Worm (Caenorhabditis elegans): Measurements from ENCODE around the gene tofu-7.

tofu-7 gene

DNA sequence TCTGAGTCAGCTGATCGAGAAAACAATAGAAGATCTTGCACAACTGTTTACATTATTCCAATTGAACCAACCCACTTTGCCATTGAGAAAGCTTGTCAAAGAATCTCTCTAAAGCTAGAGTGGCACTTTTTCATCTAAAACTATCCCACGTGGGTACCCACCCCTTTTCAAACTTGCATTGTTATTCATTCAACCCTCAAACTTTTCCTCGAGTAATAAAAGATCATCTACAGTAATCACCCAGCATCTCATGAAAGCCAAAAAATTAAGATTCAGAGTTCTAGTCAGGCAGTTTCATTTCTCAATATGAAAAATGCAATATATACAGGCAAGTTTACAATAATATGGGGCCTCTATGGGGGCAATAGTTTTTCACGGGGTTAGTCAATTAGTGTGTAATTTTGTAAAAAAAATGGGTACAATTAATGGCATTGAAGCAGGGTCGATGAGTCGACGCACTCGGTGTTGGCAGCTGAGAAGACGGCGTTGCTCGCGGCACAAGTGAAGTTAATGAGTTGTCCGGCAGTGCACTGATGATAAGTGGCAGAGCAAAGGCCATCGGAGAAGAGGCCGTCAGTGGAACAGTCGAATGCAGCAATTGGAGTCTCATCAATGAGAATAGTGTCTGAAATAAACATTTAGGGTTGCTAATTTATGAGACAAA, 17.1 kb upstream of the tofu-7 start (continued):
- TF ChIP-seq ZK185.1 (tag; optimal IDR thresholded peaks at IDR 0.05; ENCODE audit: poor library complexity, severe bottlenecking) (no peak), F37B4.10 (GFP tag; IDR thresholded peaks at IDR 0.05) (no peak), akir-1 (GFP tag; optimal IDR thresholded peaks at IDR 0.05) (no peak), egl-18 (GFP tag; IDR thresholded peaks at IDR 0.05) (no peak), cebp-1 (GFP tag; IDR thresholded peaks at IDR 0.05) (no peak; the same call in 1 of the 2 replicates), cebp-1 (tag; optimal IDR thresholded peaks at IDR 0.05) (no peak), C17E4.6 (GFP tag; IDR thresholded peaks at IDR 0.05) (0 out of 2 replicates have a peak, but pooled peaks have one; percentile 11), C06A6.2 (GFP tag; conservative IDR thresholded peaks at IDR 0.05) (no peak), atf-7 (tag; optimal IDR thresholded peaks at IDR 0.05) (peak; percentile 24), B0261.1 (tag; optimal IDR thresholded peaks at IDR 0.05) (no peak), aptf-2 (GFP tag; conservative IDR thresholded peaks at IDR 0.05) (no peak), Y56A3A.18 (GFP tag; IDR thresholded peaks at IDR 0.05) (peak; percentile 75), nhr-27 (tag; optimal IDR thresholded peaks at IDR 0.05) (no peak), F52B5.7 (tag; optimal IDR thresholded peaks at IDR 0.05) (peak; percentile 72), somi-1 (GFP tag; optimal IDR thresholded peaks at IDR 0.05) (no peak), T07F8.4 (tag; optimal IDR thresholded peaks at IDR 0.05) (no peak), attf-3 (GFP tag; conservative IDR thresholded peaks at IDR 0.05) (no peak), dpff-1 (tag; optimal IDR thresholded peaks at IDR 0.05) (no peak), nhr-90 (tag; optimal IDR thresholded peaks at IDR 0.05) (no peak), let-526 (GFP tag; IDR thresholded peaks at IDR 0.05) (no peak), hsf-1 (GFP tag; IDR thresholded peaks at IDR 0.05) (peak; percentile 84), Y53G8AR.9 (GFP tag; conservative IDR thresholded peaks at IDR 0.05) (peak; percentile 83), mxl-1 (tag; optimal IDR thresholded peaks at IDR 0.05) (no peak), mes-4 (tag; optimal IDR thresholded peaks at IDR 0.05) (no peak), nhr-120 (GFP tag; IDR thresholded peaks at IDR 0.05) (no peak), mcd-1 (GFP tag; IDR thresholded peaks at IDR 0.05) (no peak), F22D6.2 (tag; optimal IDR thresholded peaks at IDR 0.05) (no peak), aptf-3 (GFP tag; IDR thresholded peaks at IDR 0.05) (0 out of 2 replicates have a peak, but pooled peaks have one; percentile 22), lin-54 (GFP tag; optimal IDR thresholded peaks at IDR 0.05) (peak; percentile 70), ets-4 (GFP tag; optimal IDR thresholded peaks at IDR 0.05) (no peak), lin-26 (GFP tag; IDR thresholded peaks at IDR 0.05) (peak; percentile 82), madf-6 (GFP tag; IDR thresholded peaks at IDR 0.05) (peak; percentile 84), Y67H2A.10 (GFP tag; conservative IDR thresholded peaks at IDR 0.05) (no peak), Y53F4B.3 (GFP tag; IDR thresholded peaks at IDR 0.05) (no peak), him-1 (tag; optimal IDR thresholded peaks at IDR 0.05) (peak; percentile 8), F39B2.1 (GFP tag; IDR thresholded peaks at IDR 0.05) (peak; percentile 70; the same call in 1 of the 2 replicates), fkh-3 (tag; optimal IDR thresholded peaks at IDR 0.05) (no peak), F23B12.7 (tag; optimal IDR thresholded peaks at IDR 0.05; ENCODE audit: insufficient read depth) (no peak), B0019.2 (GFP tag; conservative IDR thresholded peaks at IDR 0.05) (no peak; the same call in 1 of the 2 replicates), hrde-1 (tag; optimal IDR thresholded peaks at IDR 0.05; ENCODE audit: borderline replicate concordance) (peak; percentile 96), F57A8.1 (GFP tag; optimal IDR thresholded peaks at IDR 0.05) (no peak), lin-35 (GFP tag; optimal IDR thresholded peaks at IDR 0.05) (no peak), snpc-1.3 (tag; optimal IDR thresholded peaks at IDR 0.05; ENCODE audit: insufficient read depth) (peak; percentile 67), hmg-20 (GFP tag; IDR thresholded peaks at IDR 0.05) (0 out of 2 replicates have a peak, but pooled peaks have one; percentile 34), lsy-27 (tag; optimal IDR thresholded peaks at IDR 0.05; ENCODE audit: borderline replicate concordance, insufficient read depth) (no peak), nfya-1 (tag; optimal IDR thresholded peaks at IDR 0.05; ENCODE audit: borderline replicate concordance, insufficient read depth) (no peak), ceh-40 (GFP tag; IDR thresholded peaks at IDR 0.05) (no peak)

All from whole organism, young adult.